Worm (Caenorhabditis elegans): ENCODE measurements around the gene snu-13.

ce11 chrII:10618157-10618556 lies 40.3 kb downstream of the snu-13 start, which contains the start of gene C14A4.13:
- TF ChIP-seq attf-5 (GFP tag; optimal IDR thresholded peaks at IDR 0.05) (no peak), unc-62 (GFP tag; optimal IDR thresholded peaks at IDR 0.05) (no peak)

All from whole organism, young adult.